Worm (Caenorhabditis elegans): ENCODE results near the gene Y79H2A.3.
A peak's percentile ranks its signal among the peaks of the same experiment; 100 is the strongest.

Gene Y79H2A.3

DNA sequence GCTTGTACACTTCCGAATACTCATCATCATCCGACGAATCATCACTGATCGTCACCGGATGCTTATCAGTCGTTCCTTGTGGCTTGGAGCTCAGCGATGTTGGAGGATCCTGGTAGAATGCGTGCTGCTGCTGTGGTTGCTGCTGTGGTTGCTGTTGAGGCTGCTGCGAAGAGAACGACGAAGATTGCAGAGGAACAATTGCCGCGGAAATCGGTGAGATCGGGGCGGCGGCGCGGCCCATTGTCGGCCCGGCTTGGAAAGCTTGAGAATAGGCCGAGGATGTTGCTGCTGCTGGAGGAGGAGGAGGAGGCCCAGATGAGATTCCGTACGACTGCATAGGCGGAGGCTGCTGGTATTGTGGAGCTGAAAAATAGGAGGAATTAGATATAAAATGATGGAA lies 17.8 kb downstream of the Y79H2A.3 start:
- no peak for TF ChIP-seq sem-2 (GFP tag; optimal IDR thresholded peaks at IDR 0.05)
- TF ChIP-seq nhr-12 (tag; optimal IDR thresholded peaks at IDR 0.05), result no peak
- TF ChIP-seq ceh-39 (tag; optimal IDR thresholded peaks at IDR 0.05), result no peak
- TF ChIP-seq unc-62 (GFP tag; optimal IDR thresholded peaks at IDR 0.05), result no peak
- TF ChIP-seq zip-8 (tag; optimal IDR thresholded peaks at IDR 0.05), result no peak
- no peak for TF ChIP-seq lin-13 (tag; optimal IDR thresholded peaks at IDR 0.05)
- no peak for TF ChIP-seq bed-3 (GFP tag; optimal IDR thresholded peaks at IDR 0.05)
- no peak for TF ChIP-seq tbx-8 (GFP tag; optimal IDR thresholded peaks at IDR 0.05)

- TF ChIP-seq lin-13 (tag; optimal IDR thresholded peaks at IDR 0.05), result no peak
- TF ChIP-seq ceh-39 (tag; optimal IDR thresholded peaks at IDR 0.05), result no peak
- TF ChIP-seq mep-1 (tag; optimal IDR thresholded peaks at IDR 0.05), result no peak
- TF ChIP-seq nhr-237 (tag; optimal IDR thresholded peaks at IDR 0.05), result no peak
- TF ChIP-seq unc-120 (tag; optimal IDR thresholded peaks at IDR 0.05; ENCODE audit: poor library complexity, severe bottlenecking), result no peak
- no peak for TF ChIP-seq ztf-11 (tag; optimal IDR thresholded peaks at IDR 0.05)
- no peak for TF ChIP-seq ceh-43 (GFP tag; optimal IDR thresholded peaks at IDR 0.05)
- TF ChIP-seq nhr-76 (tag; optimal IDR thresholded peaks at IDR 0.05), result no peak
- TF ChIP-seq ceh-83 (GFP tag; optimal IDR thresholded peaks at IDR 0.05), result no peak
- TF ChIP-seq mab-5 (tag; optimal IDR thresholded peaks at IDR 0.05), result no peak
- no peak for TF ChIP-seq ham-2 (GFP tag; optimal IDR thresholded peaks at IDR 0.05)
- no peak for TF ChIP-seq pha-4 (tag; optimal IDR thresholded peaks at IDR 0.05)
- TF ChIP-seq unc-62 (GFP tag; optimal IDR thresholded peaks at IDR 0.05), result no peak
- no peak for TF ChIP-seq sem-2 (GFP tag; optimal IDR thresholded peaks at IDR 0.05)
- TF ChIP-seq unc-39 (tag; optimal IDR thresholded peaks at IDR 0.05), result no peak
- TF ChIP-seq nhr-2 (tag; optimal IDR thresholded peaks at IDR 0.05), result no peak
- no peak for TF ChIP-seq hlh-1 (tag; optimal IDR thresholded peaks at IDR 0.05)
Observed at ce11 chrIII:12033259-12033658, 18.8 kb downstream of the Y79H2A.3 start.

- TF ChIP-seq tbx-8 (GFP tag; optimal IDR thresholded peaks at IDR 0.05), result no peak
- TF ChIP-seq sem-2 (GFP tag; optimal IDR thresholded peaks at IDR 0.05), result no peak
- no peak for TF ChIP-seq ham-2 (GFP tag; optimal IDR thresholded peaks at IDR 0.05)
- TF ChIP-seq nhr-12 (tag; optimal IDR thresholded peaks at IDR 0.05), result no peak
- no peak for TF ChIP-seq flh-1 (GFP tag; optimal IDR thresholded peaks at IDR 0.05)
Observed at ce11 chrIII:12030669-12031068, 21.4 kb downstream of the Y79H2A.3 start, which contains the start of gene Y79H2A.2. Y79H2A.2 (minus strand) TSS chrIII:12030769.

DNA sequence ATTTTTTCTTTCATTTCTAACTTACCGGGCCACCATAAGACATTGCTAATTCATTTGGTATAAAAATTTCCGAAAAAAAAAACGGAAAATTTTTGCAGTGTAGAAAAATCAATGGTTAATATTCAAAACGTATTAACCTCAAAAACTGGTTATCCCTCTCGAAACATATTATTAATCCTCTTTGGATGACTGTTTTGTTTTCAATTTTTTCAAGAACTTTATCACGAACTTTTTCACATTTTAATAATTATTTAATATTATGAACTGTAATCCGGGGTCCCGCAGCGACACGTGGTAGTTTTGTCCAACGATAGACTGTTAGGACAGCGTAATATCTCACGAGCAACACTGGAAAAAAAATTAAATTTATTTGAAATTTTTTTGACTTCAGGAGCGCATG lies 23.3 kb downstream of the Y79H2A.3 start, which contains the start of gene Y79H2A.12:
Y79H2A.12 (minus strand) TSS at position 101 of the 400 bp plus-strand sequence.
- TF ChIP-seq mls-2 (tag; optimal IDR thresholded peaks at IDR 0.05) (no peak), tbx-8 (GFP tag; optimal IDR thresholded peaks at IDR 0.05) (no peak), ztf-11 (tag; optimal IDR thresholded peaks at IDR 0.05) (no peak), sem-2 (GFP tag; optimal IDR thresholded peaks at IDR 0.05) (no peak), blmp-1 (tag; optimal IDR thresholded peaks at IDR 0.05) (no peak), cnd-1 (tag; optimal IDR thresholded peaks at IDR 0.05) (no peak), ces-1 (GFP tag; optimal IDR thresholded peaks at IDR 0.05) (no peak)

- TF ChIP-seq ceh-83 (GFP tag; optimal IDR thresholded peaks at IDR 0.05), result no peak
- no peak for TF ChIP-seq mls-2 (tag; optimal IDR thresholded peaks at IDR 0.05)
- no peak for TF ChIP-seq sem-2 (GFP tag; optimal IDR thresholded peaks at IDR 0.05)
Observed at ce11 chrIII:12022281-12022680, 29.8 kb downstream of the Y79H2A.3 start.

DNA sequence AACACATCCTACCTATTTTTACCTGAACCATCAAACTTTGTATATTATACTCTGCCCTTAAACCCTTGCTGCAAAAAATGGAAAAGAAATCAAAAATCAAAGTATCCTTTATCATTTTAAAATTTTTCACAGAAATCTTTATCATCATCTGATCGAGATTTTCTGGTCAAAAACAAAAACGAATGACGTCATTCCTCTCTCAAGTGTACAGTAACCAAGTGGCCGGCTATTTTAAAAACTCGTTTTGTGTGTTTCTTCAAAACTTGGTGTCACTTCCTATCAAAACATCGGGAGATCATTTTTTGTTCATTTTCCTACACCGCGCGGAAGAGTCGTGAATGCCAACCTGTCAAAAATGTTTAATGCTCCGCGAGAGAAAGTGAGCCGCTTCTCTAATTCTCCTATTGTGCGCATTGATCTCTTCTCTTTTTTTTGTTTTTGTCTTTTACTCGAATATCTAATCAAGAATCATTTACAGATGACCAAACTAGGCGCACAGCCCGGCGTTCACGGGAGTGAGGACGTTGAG lies 32.0 kb downstream of the Y79H2A.3 start, which contains the start of gene brp-1:
brp-1 (plus strand) TSS at position 479 of the 529 bp plus-strand sequence.
- TF ChIP-seq zip-8 (tag; optimal IDR thresholded peaks at IDR 0.05) (peak; percentile 56), nhr-237 (tag; optimal IDR thresholded peaks at IDR 0.05) (no peak)

ce11 chrIII:12017999-12018398 lies 34.1 kb downstream of the Y79H2A.3 start:
- TF ChIP-seq bed-3 (GFP tag; optimal IDR thresholded peaks at IDR 0.05), result no peak
- TF ChIP-seq lin-32 (GFP tag; optimal IDR thresholded peaks at IDR 0.05), result no peak
- TF ChIP-seq drap-1 (GFP tag; optimal IDR thresholded peaks at IDR 0.05), result no peak
- no peak for TF ChIP-seq zip-8 (tag; optimal IDR thresholded peaks at IDR 0.05)
- TF ChIP-seq mls-2 (tag; optimal IDR thresholded peaks at IDR 0.05), result no peak
- TF ChIP-seq ztf-11 (tag; optimal IDR thresholded peaks at IDR 0.05), result no peak
- no peak for TF ChIP-seq sem-2 (GFP tag; optimal IDR thresholded peaks at IDR 0.05)
- TF ChIP-seq unc-120 (tag; optimal IDR thresholded peaks at IDR 0.05; ENCODE audit: poor library complexity, severe bottlenecking), result no peak
- no peak for TF ChIP-seq nhr-28 (tag; optimal IDR thresholded peaks at IDR 0.05)
- no peak for TF ChIP-seq elt-3 (tag; optimal IDR thresholded peaks at IDR 0.05)
- no peak for TF ChIP-seq ceh-39 (tag; optimal IDR thresholded peaks at IDR 0.05)
- no peak for TF ChIP-seq hlh-1 (tag; optimal IDR thresholded peaks at IDR 0.05)
- TF ChIP-seq flh-1 (GFP tag; optimal IDR thresholded peaks at IDR 0.05), result no peak
- TF ChIP-seq lin-13 (tag; optimal IDR thresholded peaks at IDR 0.05), result no peak
- TF ChIP-seq elt-1 (tag; optimal IDR thresholded peaks at IDR 0.05; ENCODE audit: borderline replicate concordance, insufficient read depth), result no peak
- TF ChIP-seq ceh-43 (GFP tag; optimal IDR thresholded peaks at IDR 0.05), result no peak
- no peak for TF ChIP-seq unc-39 (tag; optimal IDR thresholded peaks at IDR 0.05)
- TF ChIP-seq mab-5 (tag; optimal IDR thresholded peaks at IDR 0.05), result no peak
- TF ChIP-seq M03D4.4 (tag; optimal IDR thresholded peaks at IDR 0.05), result no peak

Data from whole organism, mixed stage, embryonic.